Worm (Caenorhabditis elegans) whole organism, young adult: ENCODE results near the gene odd-1.

Source experiments
- B0019.2 ChIP-seq: fragments of 200-800 bp; sonication (Bioruptor generic); conservative IDR thresholded peaks from 2 replicates; pipeline ENCODE4 v1.3.6; 2022; ENCODE audit warnings: missing genetic modification reagents, missing genetic modification characterization, missing compliant biosample characterization
- D2030.7 ChIP-seq: fragments of 200-800 bp; sonication (Bioruptor generic); IDR thresholded peaks from 2 replicates; pipeline ENCODE4 v1.3.6; 2022; ENCODE audit warnings: missing genetic modification reagents, missing genetic modification characterization, missing compliant biosample characterization
- F10E7.11 ChIP-seq: sonication (generic microtip); optimal IDR thresholded peaks from 2 replicates; lab custom pipeline; 2017; ENCODE audit warnings: mild to moderate bottlenecking, missing genetic modification characterization, moderate library complexity, missing compliant biosample characterization
- F23B12.7 ChIP-seq: sonication (generic microtip); optimal IDR thresholded peaks from 2 replicates; lab custom pipeline; 2017; ENCODE audit warnings: missing genetic modification characterization, mild to moderate bottlenecking, missing compliant biosample characterization, antibody characterized with exemption, moderate library complexity; ENCODE audit not compliant: insufficient read depth
- F33H1.4 ChIP-seq: fragments of 200-800 bp; sonication (Bioruptor generic); IDR thresholded peaks from 2 replicates; pipeline ENCODE4 v1.3.6; 2022; ENCODE audit warnings: missing genetic modification reagents, missing genetic modification characterization, missing compliant biosample characterization
- F49E8.2 ChIP-seq: sonication (generic microtip); optimal IDR thresholded peaks from 3 replicates; lab custom pipeline; 2017; ENCODE audit warnings: missing genetic modification characterization, mild to moderate bottlenecking, missing compliant biosample characterization, antibody characterized with exemption, moderate library complexity; ENCODE audit not compliant: insufficient read depth
- F57C9.4 ChIP-seq: sonication (generic microtip); optimal IDR thresholded peaks from 2 replicates; lab custom pipeline; 2017; ENCODE audit warnings: mild to moderate bottlenecking, missing genetic modification characterization, missing compliant biosample characterization
- K12H6.12 ChIP-seq: fragments of 200-800 bp; sonication (Bioruptor generic); optimal IDR thresholded peaks from 2 replicates; lab custom pipeline; 2018; ENCODE audit warnings: mild to moderate bottlenecking, missing genetic modification characterization, missing compliant biosample characterization
- ZK185.1 ChIP-seq: sonication (generic microtip); optimal IDR thresholded peaks from 2 replicates; lab custom pipeline; 2016; ENCODE audit warnings: mild to moderate bottlenecking, missing genetic modification characterization, missing compliant biosample characterization; ENCODE audit not compliant: poor library complexity, severe bottlenecking
- akir-1 ChIP-seq: fragments of 200-800 bp; sonication (Bioruptor generic); optimal IDR thresholded peaks from 2 replicates; lab custom pipeline; 2018; ENCODE audit warnings: mild to moderate bottlenecking, missing genetic modification characterization, moderate library complexity, missing compliant biosample characterization
- athp-1 ChIP-seq: sonication (generic microtip); optimal IDR thresholded peaks from 2 replicates; lab custom pipeline; 2017; ENCODE audit warnings: mild to moderate bottlenecking, missing genetic modification characterization, missing compliant biosample characterization
- attf-5 ChIP-seq: fragments of 200-800 bp; sonication (Bioruptor generic); optimal IDR thresholded peaks from 2 replicates; lab custom pipeline; 2018; ENCODE audit warnings: mild to moderate bottlenecking, missing genetic modification characterization, missing compliant biosample characterization
- attf-6 ChIP-seq: fragments of 200-800 bp; sonication (Bioruptor generic); IDR thresholded peaks from 2 replicates; pipeline ENCODE4 v1.3.6; 2022; ENCODE audit warnings: missing genetic modification reagents, missing genetic modification characterization, missing compliant biosample characterization
- ccch-3 ChIP-seq: fragments of 200-800 bp; sonication (Bioruptor generic); optimal IDR thresholded peaks from 2 replicates; lab custom pipeline; 2018; ENCODE audit warnings: mild to moderate bottlenecking, missing genetic modification characterization, missing compliant biosample characterization
- ceh-91 ChIP-seq: fragments of 200-800 bp; sonication (Bioruptor generic); IDR thresholded peaks from 2 replicates; pipeline ENCODE4 v1.3.6; 2022; ENCODE audit warnings: missing genetic modification reagents, missing genetic modification characterization, missing compliant biosample characterization
- chd-7 ChIP-seq: sonication (generic microtip); optimal IDR thresholded peaks from 2 replicates; lab custom pipeline; 2016; ENCODE audit warnings: mild to moderate bottlenecking, missing genetic modification characterization, moderate library complexity, missing compliant biosample characterization
- die-1 ChIP-seq: sonication (generic microtip); optimal IDR thresholded peaks from 2 replicates; lab custom pipeline; 2016; ENCODE audit warnings: missing genotype, mild to moderate bottlenecking, missing genetic modification characterization, missing compliant biosample characterization
- dox-1 ChIP-seq: fragments of 200-800 bp; sonication (Bioruptor generic); IDR thresholded peaks from 2 replicates; pipeline ENCODE4 v1.3.6; 2022; ENCODE audit warnings: missing genetic modification reagents, missing genetic modification characterization, missing compliant biosample characterization
- dpl-1 ChIP-seq: fragments of 150-350 bp; optimal IDR thresholded peaks from 2 replicates; lab custom pipeline; 2014; ENCODE audit warnings: missing biosample characterization, missing genetic modification reagents, missing genetic modification characterization
- efl-1 ChIP-seq: fragments of 150-350 bp; optimal IDR thresholded peaks from 2 replicates; lab custom pipeline; 2014; ENCODE audit warnings: missing biosample characterization, missing genetic modification reagents, missing genetic modification characterization
- egl-44 ChIP-seq: fragments of 200-800 bp; sonication (Bioruptor generic); IDR thresholded peaks from 2 replicates; pipeline ENCODE4 v1.3.6; 2022; ENCODE audit warnings: missing genetic modification reagents, missing genetic modification characterization, missing compliant biosample characterization
- egrh-3 ChIP-seq: fragments of 200-800 bp; sonication (Bioruptor generic); IDR thresholded peaks from 2 replicates; pipeline ENCODE4 v1.3.6; 2022; ENCODE audit warnings: missing genetic modification reagents, missing genetic modification characterization, missing compliant biosample characterization
- ets-4 ChIP-seq: fragments of 200-800 bp; sonication (Bioruptor generic); optimal IDR thresholded peaks from 2 replicates; lab custom pipeline; 2018; ENCODE audit warnings: mild to moderate bottlenecking, missing genetic modification characterization, missing compliant biosample characterization
- him-1 ChIP-seq: sonication (generic microtip); optimal IDR thresholded peaks from 2 replicates; lab custom pipeline; 2016; ENCODE audit warnings: missing genotype, missing genetic modification reagents, missing genetic modification characterization, missing compliant biosample characterization
- hlh-12 ChIP-seq: sonication (generic microtip); optimal IDR thresholded peaks from 2 replicates; lab custom pipeline; 2016; ENCODE audit warnings: missing genetic modification characterization, missing compliant biosample characterization
- hmg-1.2 ChIP-seq: fragments of 200-800 bp; sonication (Bioruptor generic); IDR thresholded peaks from 2 replicates; pipeline ENCODE4 v1.3.6; 2022; ENCODE audit warnings: missing genetic modification reagents, missing genetic modification characterization, missing compliant biosample characterization
- hmg-20 ChIP-seq: fragments of 200-800 bp; sonication (Bioruptor generic); IDR thresholded peaks from 2 replicates; pipeline ENCODE4 v1.3.6; 2022; ENCODE audit warnings: missing genetic modification reagents, missing genetic modification characterization, missing compliant biosample characterization
- hrde-1 ChIP-seq: sonication (generic microtip); optimal IDR thresholded peaks from 2 replicates; lab custom pipeline; 2016; ENCODE audit warnings: missing genetic modification characterization, mild to moderate bottlenecking, missing compliant biosample characterization, moderate library complexity, missing genotype, missing genetic modification reagents, borderline replicate concordance
- hsf-1 ChIP-seq: fragments of 200-800 bp; sonication (Bioruptor generic); IDR thresholded peaks from 2 replicates; pipeline ENCODE4 v1.3.6; 2022; ENCODE audit warnings: missing genetic modification reagents, missing genetic modification characterization, missing compliant biosample characterization
- lin-54 ChIP-seq: fragments of 200-800 bp; sonication (Bioruptor generic); optimal IDR thresholded peaks from 2 replicates; lab custom pipeline; 2018; ENCODE audit warnings: mild to moderate bottlenecking, missing genetic modification characterization, missing compliant biosample characterization
- lir-1 ChIP-seq: fragments of 200-800 bp; sonication (Bioruptor generic); conservative IDR thresholded peaks from 2 replicates; pipeline ENCODE4 v1.3.6; 2022; ENCODE audit warnings: missing genetic modification reagents, missing genetic modification characterization, missing compliant biosample characterization
- lsl-1 ChIP-seq: fragments of 200-800 bp; sonication (Bioruptor generic); optimal IDR thresholded peaks from 2 replicates; lab custom pipeline; 2018; ENCODE audit warnings: mild to moderate bottlenecking, missing genetic modification characterization, moderate library complexity, missing compliant biosample characterization
- lsy-27 ChIP-seq: sonication (generic microtip); optimal IDR thresholded peaks from 2 replicates; lab custom pipeline; 2017; ENCODE audit warnings: missing genetic modification characterization, mild to moderate bottlenecking, missing compliant biosample characterization, antibody characterized with exemption, missing genotype, borderline replicate concordance; ENCODE audit not compliant: insufficient read depth
- madf-6 ChIP-seq: fragments of 200-800 bp; sonication (Bioruptor generic); IDR thresholded peaks from 2 replicates; pipeline ENCODE4 v1.3.6; 2022; ENCODE audit warnings: missing genetic modification reagents, missing genetic modification characterization, missing compliant biosample characterization
- mxl-1 ChIP-seq: sonication (generic microtip); optimal IDR thresholded peaks from 2 replicates; lab custom pipeline; 2016; ENCODE audit warnings: missing genetic modification characterization, missing compliant biosample characterization
- nfya-2 ChIP-seq: fragments of 200-800 bp; sonication (Bioruptor generic); IDR thresholded peaks from 2 replicates; pipeline ENCODE4 v1.3.6; 2022; ENCODE audit warnings: missing genetic modification reagents, missing genetic modification characterization, missing compliant biosample characterization
- nhr-80 ChIP-seq: sonication (generic microtip); optimal IDR thresholded peaks from 2 replicates; lab custom pipeline; 2016; ENCODE audit warnings: missing genetic modification characterization, missing compliant biosample characterization
- tlf-1 ChIP-seq: fragments of 200-800 bp; sonication (Bioruptor generic); optimal IDR thresholded peaks from 2 replicates; lab custom pipeline; 2018; ENCODE audit warnings: mild to moderate bottlenecking, missing genetic modification characterization, missing compliant biosample characterization
- unc-130 ChIP-seq: sonication (generic microtip); optimal IDR thresholded peaks from 2 replicates; lab custom pipeline; 2016; ENCODE audit warnings: missing genetic modification reagents, missing genetic modification characterization, missing compliant biosample characterization
- unc-62 ChIP-seq: fragments of 150-350 bp; optimal IDR thresholded peaks from 2 replicates; lab custom pipeline; 2014; ENCODE audit warnings: missing biosample characterization, missing genetic modification reagents, missing genetic modification characterization
- zfh-2 ChIP-seq: fragments of 200-800 bp; sonication (Bioruptor generic); conservative IDR thresholded peaks from 2 replicates; pipeline ENCODE4 v1.3.6; 2022; ENCODE audit warnings: missing genetic modification reagents, missing genetic modification characterization, missing compliant biosample characterization
- ztf-26 ChIP-seq: sonication (generic microtip); optimal IDR thresholded peaks from 2 replicates; lab custom pipeline; 2017; ENCODE audit warnings: missing genetic modification characterization, missing compliant biosample characterization
- ztf-6 ChIP-seq: fragments of 200-800 bp; sonication (Bioruptor generic); IDR thresholded peaks from 2 replicates; pipeline ENCODE4 v1.3.6; 2022; ENCODE audit warnings: missing genetic modification reagents, missing genetic modification characterization, missing compliant biosample characterization

odd-1 gene

DNA sequence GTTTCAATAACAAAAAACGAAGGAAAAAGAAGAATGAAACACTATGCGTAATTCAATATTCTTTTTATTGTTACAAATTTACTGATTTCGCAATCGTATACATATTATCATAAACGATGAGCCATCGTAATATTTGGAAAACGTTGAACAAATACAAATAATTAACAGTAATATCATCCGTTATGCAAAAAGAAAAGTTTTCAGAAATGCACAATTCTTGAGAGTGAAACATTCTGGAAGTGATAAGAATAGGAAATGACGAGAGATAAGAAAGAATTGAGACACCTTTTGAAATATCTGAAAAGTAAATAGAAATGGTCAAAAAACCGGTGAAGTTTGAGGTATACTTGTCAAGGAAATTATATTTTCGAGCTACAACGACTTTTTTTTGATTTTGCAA is 26.6 kb upstream of the odd-1 start:
- TF ChIP-seq nhr-80, result peak; percentile 41
- peak; percentile 1 for TF ChIP-seq unc-62
- TF ChIP-seq ZK185.1 (tag; lab: Kevin White, UChicago), result no peak
- TF ChIP-seq, all 124 proteins: peak for 2

DNA sequence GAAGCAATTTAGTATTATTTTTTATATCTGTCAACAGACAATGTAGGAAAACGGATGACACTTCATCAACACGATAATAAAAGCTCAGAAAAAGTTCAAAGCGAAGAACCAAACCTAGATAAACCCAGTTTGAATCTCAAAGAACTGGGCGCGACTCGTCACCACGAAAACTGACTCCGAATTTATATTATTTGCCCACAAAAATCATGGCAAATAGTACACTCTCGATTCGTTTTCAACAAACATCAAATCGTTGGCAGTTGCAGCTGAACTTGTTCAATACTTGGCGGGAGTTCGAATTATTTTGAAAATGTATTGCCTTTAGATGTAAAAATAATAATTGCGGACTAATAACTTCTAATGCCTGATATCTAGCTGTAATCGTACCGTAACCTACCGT is 25.0 kb upstream of the odd-1 start:
- TF ChIP-seq ets-4 (GFP tag; lab: Kevin White, UChicago), result no peak
- no peak for TF ChIP-seq egrh-3
- no peak for TF ChIP-seq ztf-6 (GFP tag; lab: Robert Waterston, UW)
- no peak for TF ChIP-seq lir-1 (GFP tag; lab: Robert Waterston, UW)
- TF ChIP-seq nfya-2 (GFP tag; lab: Robert Waterston, UW), result no peak
- TF ChIP-seq hmg-1.2, result no peak

- TF ChIP-seq dox-1 (GFP tag; lab: Robert Waterston, UW), result peak; percentile 37; the same call in 1 of the 2 replicates
- no peak for TF ChIP-seq lsy-27
- no peak for TF ChIP-seq F10E7.11 (tag; lab: Kevin White, UChicago)
- peak; percentile 72 for TF ChIP-seq lin-54 (GFP tag; lab: Kevin White, UChicago)
- TF ChIP-seq lsl-1 (GFP tag; lab: Kevin White, UChicago), result peak; percentile 34
- no peak for TF ChIP-seq akir-1 (GFP tag; lab: Kevin White, UChicago)
- TF ChIP-seq madf-6 (GFP tag; lab: Robert Waterston, UW), result 0 out of 2 replicates have a peak, but pooled peaks have one; percentile 34
- TF ChIP-seq B0019.2 (GFP tag; lab: Robert Waterston, UW), result peak; percentile 66; the same call in 1 of the 2 replicates
- TF ChIP-seq F33H1.4 (GFP tag; lab: Robert Waterston, UW), result peak; percentile 51
- peak; percentile 28; the same call in 1 of the 2 replicates for TF ChIP-seq D2030.7
- TF ChIP-seq hsf-1 (GFP tag; lab: Robert Waterston, UW), result peak; percentile 6; the same call in 1 of the 2 replicates
- no peak for TF ChIP-seq nhr-80
- TF ChIP-seq chd-7 (tag; lab: Kevin White, UChicago), result no peak
- no peak for TF ChIP-seq egl-44
- TF ChIP-seq F49E8.2, result peak; percentile 11
- TF ChIP-seq dpl-1, result peak; percentile 27
- TF ChIP-seq hmg-20, result no peak
- peak; percentile 11 for TF ChIP-seq hrde-1 (tag; lab: Kevin White, UChicago)
- peak; percentile 30 for TF ChIP-seq him-1 (tag; lab: Kevin White, UChicago)
- TF ChIP-seq unc-130, result no peak
- peak; percentile 80 for TF ChIP-seq efl-1
- no peak for TF ChIP-seq attf-6 (GFP tag; lab: Robert Waterston, UW)
- peak; percentile 2 for TF ChIP-seq F23B12.7 (tag; lab: Kevin White, UChicago)
Measured at ce11 chrIII:7084908-7085307, 23.2 kb upstream of the odd-1 start, which contains the start of gene tofu-7. TSS of gene tofu-7 (minus strand) at chrIII:7085018.

DNA sequence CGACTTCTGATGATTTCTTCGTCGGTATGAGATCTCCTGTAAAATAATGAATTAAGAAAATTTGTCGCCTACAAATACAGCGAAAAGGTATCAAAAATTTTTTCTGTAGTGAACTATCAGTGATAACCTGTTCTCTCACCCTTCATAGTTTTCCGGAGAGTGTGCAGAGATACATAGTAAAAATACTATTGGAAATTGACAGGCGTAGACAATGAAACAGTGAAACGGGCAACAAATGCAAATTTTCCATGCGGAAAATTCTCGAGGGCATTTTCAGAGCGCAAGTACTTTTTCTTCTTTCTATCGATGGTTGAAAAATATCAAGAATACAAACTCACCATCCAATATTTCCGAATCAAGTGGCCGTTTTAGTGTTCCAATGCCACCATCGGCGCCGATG is 20.9 kb upstream of the odd-1 start:
- TF ChIP-seq attf-5 (GFP tag; lab: Kevin White, UChicago) (peak; percentile 41), hmg-1.2 (peak; percentile 68; the same call in 1 of the 2 replicates), madf-6 (GFP tag; lab: Robert Waterston, UW) (no peak), mxl-1 (tag; lab: Kevin White, UChicago) (no peak), ztf-26 (no peak), athp-1 (tag; lab: Kevin White, UChicago) (no peak), nhr-80 (peak; percentile 26), ets-4 (GFP tag; lab: Kevin White, UChicago) (no peak), egrh-3 (no peak), hlh-12 (tag; lab: Kevin White, UChicago) (no peak), K12H6.12 (tag; lab: Kevin White, UChicago) (no peak), ccch-3 (GFP tag; lab: Kevin White, UChicago) (no peak), zfh-2 (GFP tag; lab: Robert Waterston, UW) (no peak), F57C9.4 (tag; lab: Kevin White, UChicago) (no peak), tlf-1 (GFP tag; lab: Kevin White, UChicago) (no peak), die-1 (tag; lab: Kevin White, UChicago) (no peak), F49E8.2 (no peak), akir-1 (GFP tag; lab: Kevin White, UChicago) (no peak), ceh-91 (GFP tag; lab: Robert Waterston, UW) (no peak)
